Worm (Caenorhabditis elegans) whole organism, dauer: ENCODE measurements around the gene F58A3.4.

Experiments used
- unc-62 ChIP-seq: sonication (generic microtip); optimal IDR thresholded peaks from 2 replicates; lab custom pipeline; 2017; ENCODE audit warnings: missing biosample characterization, missing genetic modification reagents, missing genetic modification characterization

Gene F58A3.4

ce11 chrX:11028617-11029016 lies 18.2 kb upstream of the F58A3.4 start, which contains the start of gene ldb-1:
ldb-1 (plus strand) TSS chrX:11028917.
- TF ChIP-seq unc-62 (GFP tag; lab: Kevin White, UChicago): no peak

ce11 chrX:11016100-11016499 lies 5.6 kb upstream of the F58A3.4 start, which contains the start of gene egl-15:
egl-15 (plus strand) TSS chrX:11016400.
- TF ChIP-seq unc-62 (GFP tag; lab: Kevin White, UChicago): no peak

ce11 chrX:11014394-11015280 lies 4.2 kb upstream of the F58A3.4 start:
- TF ChIP-seq unc-62 (GFP tag; lab: Kevin White, UChicago): no peak

ce11 chrX:11012337-11012736 lies 1.9 kb upstream of the F58A3.4 start, which contains the start of gene F58A3.3:
F58A3.3 (plus strand) TSS chrX:11012637.
- TF ChIP-seq unc-62 (GFP tag; lab: Kevin White, UChicago): no peak

- no peak for TF ChIP-seq unc-62 (GFP tag; lab: Kevin White, UChicago)
Observed at ce11 chrX:11008954-11009353, 1.5 kb downstream of the F58A3.4 start, which contains the start of gene ttr-31. ttr-31 (minus strand) TSS chrX:11009054.

ce11 chrX:11008052-11008451 lies 2.4 kb downstream of the F58A3.4 start, which contains the start of gene del-5:
del-5 (minus strand) TSS chrX:11008181.
- TF ChIP-seq unc-62 (GFP tag; lab: Kevin White, UChicago): no peak

ce11 chrX:11007393-11007792 lies 3.1 kb downstream of the F58A3.4 start:
- TF ChIP-seq unc-62 (GFP tag; lab: Kevin White, UChicago): no peak

ce11 chrX:11003701-11004100 lies 6.8 kb downstream of the F58A3.4 start:
- TF ChIP-seq unc-62 (GFP tag; lab: Kevin White, UChicago): no peak

- no peak for TF ChIP-seq unc-62 (GFP tag; lab: Kevin White, UChicago)
Observed at ce11 chrX:11001750-11002149, 8.7 kb downstream of the F58A3.4 start, which contains the start of gene col-177. col-177 (minus strand) TSS chrX:11001850.

- no peak for TF ChIP-seq unc-62 (GFP tag; lab: Kevin White, UChicago)
Observed at ce11 chrX:10999176-10999575, 11.3 kb downstream of the F58A3.4 start, which contains the start of gene F59F3.6. F59F3.6 (minus strand) TSS chrX:10999276.

- TF ChIP-seq unc-62 (GFP tag; lab: Kevin White, UChicago): no peak
Observed at ce11 chrX:10992177-10992576, 18.3 kb downstream of the F58A3.4 start, which contains the start of gene ver-3. ver-3 (plus strand) TSS chrX:10992477.

- no peak for TF ChIP-seq unc-62 (GFP tag; lab: Kevin White, UChicago)
Observed at ce11 chrX:10991352-10992172, 18.9 kb downstream of the F58A3.4 start.

ce11 chrX:10990855-10991176 lies 19.6 kb downstream of the F58A3.4 start:
- no peak for TF ChIP-seq unc-62 (GFP tag; lab: Kevin White, UChicago)

ce11 chrX:10990159-10990854 lies 20.2 kb downstream of the F58A3.4 start:
- no peak for TF ChIP-seq unc-62 (GFP tag; lab: Kevin White, UChicago)

- no peak for TF ChIP-seq unc-62 (GFP tag; lab: Kevin White, UChicago)
Observed at ce11 chrX:10989286-10989685, 21.2 kb downstream of the F58A3.4 start.
